Fruit fly (Drosophila melanogaster): ENCODE data around the gene Rfx.
"Not testable (repeated sequence)": the region's sequence is repeated elsewhere in the genome, so short reads cannot be mapped to it uniquely, and the experiment has no call there.

Rfx gene

DNA sequence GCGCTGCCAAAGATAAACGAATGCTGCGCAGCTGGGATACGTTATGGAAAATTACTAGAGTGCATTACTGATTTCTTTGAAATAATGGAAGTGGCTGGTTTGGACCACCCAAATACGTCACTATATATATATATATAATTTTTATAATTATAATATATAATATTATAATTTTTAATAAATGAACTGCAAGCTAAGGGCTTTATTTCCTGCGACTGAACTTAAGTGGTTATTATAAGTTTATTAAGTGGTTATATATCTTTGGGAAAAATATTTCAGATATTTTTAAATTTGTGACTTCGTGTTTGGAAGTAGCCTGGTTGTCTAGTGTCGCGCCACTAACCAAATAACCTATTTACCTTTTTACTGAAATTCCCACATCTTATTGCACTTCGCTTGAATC, 29.4 kb downstream of the Rfx start, which contains the start of gene CG31406:
Gene CG31406 (plus strand): TSS at position 301 of the 400 bp plus-strand sequence.
- TF ChIP-seq pan (optimal IDR thresholded peaks at IDR 0.05); CG8478 (optimal IDR thresholded peaks at IDR 0.05); EcR (GFP tag; optimal IDR thresholded peaks at IDR 0.05): not testable (repeated sequence)

DNA sequence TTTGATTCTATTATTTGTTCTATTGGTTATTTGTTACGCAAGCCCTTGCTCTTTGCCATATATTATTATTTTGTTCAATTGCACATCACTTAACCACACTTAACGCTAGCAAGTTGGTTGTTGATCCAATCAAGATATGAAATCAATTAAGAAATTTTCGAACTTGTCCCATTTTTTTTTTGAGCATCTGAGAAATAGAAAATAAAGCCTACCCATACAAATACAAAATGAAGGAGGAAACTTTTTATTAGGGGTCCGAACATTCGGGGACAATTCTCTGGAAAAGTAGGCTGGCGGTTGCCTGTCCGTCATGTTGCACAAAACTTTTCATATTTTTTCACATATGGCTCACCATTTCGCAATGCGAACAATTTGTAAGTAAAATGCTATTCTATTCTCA, 37.2 kb downstream of the Rfx start, which contains the start of gene CG18545:
Gene CG18545 (plus strand): TSS at position 301 of the 400 bp plus-strand sequence.
- TF ChIP-seq psq, CG8478, Dll (optimal IDR thresholded peaks at IDR 0.05): not testable (repeated sequence)

- TF ChIP-seq pan (optimal IDR thresholded peaks at IDR 0.05); usp (GFP tag; optimal IDR thresholded peaks at IDR 0.05); psq (optimal IDR thresholded peaks at IDR 0.05): not testable (repeated sequence)
Measured at dm6 chr3R:10338042-10338441, 39.8 kb downstream of the Rfx start, which contains the start of gene CG12592. TSS of gene CG12592 (plus strand) at chr3R:10338342.

DNA sequence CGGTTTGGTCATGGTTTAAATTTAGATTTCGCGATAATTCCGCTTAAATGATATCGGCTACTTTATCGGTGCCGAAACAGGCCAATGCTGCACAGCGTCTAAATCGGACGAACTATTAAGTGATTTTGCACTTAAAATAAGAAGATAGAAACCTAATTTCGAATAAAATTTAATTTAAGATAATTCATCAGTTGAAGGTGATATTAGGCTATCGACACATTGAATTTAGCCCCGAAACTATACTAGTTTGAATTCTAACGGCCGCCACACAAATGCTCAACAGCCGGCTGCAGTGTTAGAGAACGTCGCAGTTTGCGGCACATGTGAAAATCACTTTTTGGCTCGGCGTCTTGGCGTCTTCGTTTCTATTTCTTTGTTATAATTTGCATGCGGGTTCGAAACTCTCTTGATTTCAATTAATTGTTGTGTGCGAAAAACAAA, 45.0 kb downstream of the Rfx start, which contains the start of gene sle:
Gene sle (plus strand): TSS at position 293 of the 441 bp plus-strand sequence.
- TF ChIP-seq usp (GFP tag; optimal IDR thresholded peaks at IDR 0.05) (no peak), CG8478 (optimal IDR thresholded peaks at IDR 0.05) (no peak), psq (optimal IDR thresholded peaks at IDR 0.05) (no peak), pan (optimal IDR thresholded peaks at IDR 0.05) (no peak), Dll (optimal IDR thresholded peaks at IDR 0.05) (no peak), EcR (GFP tag; optimal IDR thresholded peaks at IDR 0.05) (no peak)

- TF ChIP-seq psq (optimal IDR thresholded peaks at IDR 0.05) (peak; percentile 54), CG8478 (optimal IDR thresholded peaks at IDR 0.05) (no peak), Dll (optimal IDR thresholded peaks at IDR 0.05) (peak; percentile 77)
Measured at dm6 chr3R:10330734-10331642, 46.9 kb downstream of the Rfx start, which contains the start of the genes Bruce and CG12818. TSS of gene Bruce (minus strand) at chr3R:10331353. TSS of gene CG12818 (plus strand) at chr3R:10331581.

Measured in whole organism.